Worm (Caenorhabditis elegans) whole organism, L1 larva: ENCODE data around the gene Y75B12B.13.

Source experiments
- F16B12.6 ChIP-seq: fragments of 150-350 bp; optimal IDR thresholded peaks from 2 replicates; lab custom pipeline; 2014; ENCODE audit warnings: missing biosample characterization, missing genetic modification characterization
- ceh-88 ChIP-seq: fragments of 200-800 bp; sonication (Bioruptor generic); IDR thresholded peaks from 2 replicates; pipeline ENCODE4 v1.3.6; 2022; ENCODE audit warnings: missing genetic modification characterization, missing compliant biosample characterization
- ces-1 ChIP-seq: fragments of 150-350 bp; optimal IDR thresholded peaks from 2 replicates; lab custom pipeline; 2014; ENCODE audit warnings: missing biosample characterization, missing genetic modification reagents, missing genetic modification characterization
- fkh-10 ChIP-seq: sonication (generic microtip); optimal IDR thresholded peaks from 2 replicates; lab custom pipeline; 2017; ENCODE audit warnings: missing biosample characterization, missing genetic modification reagents, missing genetic modification characterization
- lin-13 ChIP-seq: fragments of 150-350 bp; optimal IDR thresholded peaks from 2 replicates; lab custom pipeline; 2014; ENCODE audit warnings: missing biosample characterization, missing genetic modification reagents, missing genetic modification characterization
- nhr-237 ChIP-seq: fragments of 150-350 bp; optimal IDR thresholded peaks from 2 replicates; lab custom pipeline; 2014; ENCODE audit warnings: missing biosample characterization, missing genetic modification characterization
- nhr-71 ChIP-seq: sonication (generic microtip); optimal IDR thresholded peaks from 2 replicates; lab custom pipeline; 2016; ENCODE audit warnings: mild to moderate bottlenecking, missing genetic modification characterization, moderate library complexity, missing compliant biosample characterization
- nhr-77 ChIP-seq: fragments of 150-350 bp; optimal IDR thresholded peaks from 2 replicates; lab custom pipeline; 2014; ENCODE audit warnings: missing biosample characterization, missing genetic modification characterization
- nhr-84 ChIP-seq: sonication (generic microtip); optimal IDR thresholded peaks from 2 replicates; lab custom pipeline; 2017; ENCODE audit warnings: missing biosample characterization, missing genetic modification characterization
- nhr-90 ChIP-seq: sonication (generic microtip); optimal IDR thresholded peaks from 2 replicates; lab custom pipeline; 2016; ENCODE audit warnings: mild to moderate bottlenecking, missing genetic modification characterization, missing compliant biosample characterization; ENCODE audit not compliant: poor library complexity
- pax-3 ChIP-seq: fragments of 200-800 bp; sonication (Bioruptor generic); optimal IDR thresholded peaks from 2 replicates; lab custom pipeline; 2018; ENCODE audit warnings: mild to moderate bottlenecking, missing genetic modification characterization, moderate library complexity, missing compliant biosample characterization
- pqm-1 ChIP-seq: sonication (generic microtip); optimal IDR thresholded peaks from 3 replicates; lab custom pipeline; 2017; ENCODE audit warnings: missing biosample characterization, missing genetic modification characterization
- snpc-4 ChIP-seq: fragments of 150-350 bp; optimal IDR thresholded peaks from 2 replicates; lab custom pipeline; 2014; ENCODE audit warnings: missing biosample characterization, missing genetic modification characterization
- unc-62 ChIP-seq: fragments of 150-350 bp; optimal IDR thresholded peaks from 2 replicates; lab custom pipeline; 2014; ENCODE audit warnings: missing biosample characterization, missing genetic modification reagents, missing genetic modification characterization

ce11 chrV:15193909-15194308, at the start of gene Y75B12B.13:
- TF ChIP-seq fkh-10 (no peak), nhr-84 (tag; lab: Kevin White, UChicago) (no peak), F16B12.6 (no peak), snpc-4 (tag; lab: Kevin White, UChicago) (no peak), unc-62 (GFP tag; lab: Kevin White, UChicago) (no peak), nhr-237 (tag; lab: Kevin White, UChicago) (no peak), ces-1 (GFP tag; lab: Kevin White, UChicago) (no peak), ceh-88 (no peak), nhr-71 (tag; lab: Kevin White, UChicago) (no peak), pqm-1 (tag; lab: Kevin White, UChicago) (no peak), nhr-90 (no peak), pax-3 (tag; lab: Kevin White, UChicago) (no peak), nhr-77 (no peak), lin-13 (no peak)
